Worm (Caenorhabditis elegans): ENCODE results near the gene K08C7.6.

The K08C7.6 gene

DNA sequence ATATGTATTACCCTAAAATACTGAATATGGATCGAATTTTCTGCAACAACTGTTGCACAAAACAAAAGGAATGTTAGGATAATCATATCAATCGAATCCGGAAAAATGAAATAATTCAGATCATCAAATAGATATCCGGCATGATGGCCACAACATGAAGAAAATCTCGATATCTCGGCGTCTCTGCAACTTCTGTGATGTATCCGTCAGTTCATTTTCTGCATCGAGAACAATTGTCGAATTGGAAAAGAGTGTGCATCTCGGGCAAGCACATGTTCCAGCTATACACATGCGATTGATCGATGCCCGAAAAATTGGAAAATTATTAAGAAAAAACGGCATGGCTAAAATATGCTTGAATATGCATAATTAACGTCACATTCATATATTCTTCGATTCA is at the start of gene K08C7.6, which contains the start of gene R102.1:
Gene K08C7.6 (minus strand): TSS at position 101 of the 400 bp plus-strand sequence.
Gene R102.1 (plus strand): TSS at position 291 of the 400 bp plus-strand sequence.
- TF ChIP-seq tra-1 (GFP tag; IDR thresholded peaks at IDR 0.05) (no peak), F26F4.8 (GFP tag; conservative IDR thresholded peaks at IDR 0.05) (no peak), hmg-1.1 (GFP tag; IDR thresholded peaks at IDR 0.05) (no peak), hlh-11 (tag; optimal IDR thresholded peaks at IDR 0.05) (no peak), T26A8.4 (GFP tag; IDR thresholded peaks at IDR 0.05) (no peak), snpc-4 (tag; optimal IDR thresholded peaks at IDR 0.05) (no peak), mdl-1 (tag; optimal IDR thresholded peaks at IDR 0.05) (no peak), Y5F2A.4 (GFP tag; optimal IDR thresholded peaks at IDR 0.05) (no peak), nhr-10 (tag; optimal IDR thresholded peaks at IDR 0.05) (no peak), mes-2 (tag; optimal IDR thresholded peaks at IDR 0.05; ENCODE audit: poor library complexity, severe bottlenecking) (no peak), nhr-77 (tag; optimal IDR thresholded peaks at IDR 0.05) (no peak), F10B5.3 (tag; optimal IDR thresholded peaks at IDR 0.05) (no peak), ctbp-1 (GFP tag; IDR thresholded peaks at IDR 0.05) (no peak), ZK337.2 (GFP tag; IDR thresholded peaks at IDR 0.05) (no peak), daf-12 (tag; optimal IDR thresholded peaks at IDR 0.05) (no peak), arid-1 (GFP tag; conservative IDR thresholded peaks at IDR 0.05) (no peak), spr-1 (tag; optimal IDR thresholded peaks at IDR 0.05) (no peak), set-16 (GFP tag; IDR thresholded peaks at IDR 0.05) (no peak)

DNA sequence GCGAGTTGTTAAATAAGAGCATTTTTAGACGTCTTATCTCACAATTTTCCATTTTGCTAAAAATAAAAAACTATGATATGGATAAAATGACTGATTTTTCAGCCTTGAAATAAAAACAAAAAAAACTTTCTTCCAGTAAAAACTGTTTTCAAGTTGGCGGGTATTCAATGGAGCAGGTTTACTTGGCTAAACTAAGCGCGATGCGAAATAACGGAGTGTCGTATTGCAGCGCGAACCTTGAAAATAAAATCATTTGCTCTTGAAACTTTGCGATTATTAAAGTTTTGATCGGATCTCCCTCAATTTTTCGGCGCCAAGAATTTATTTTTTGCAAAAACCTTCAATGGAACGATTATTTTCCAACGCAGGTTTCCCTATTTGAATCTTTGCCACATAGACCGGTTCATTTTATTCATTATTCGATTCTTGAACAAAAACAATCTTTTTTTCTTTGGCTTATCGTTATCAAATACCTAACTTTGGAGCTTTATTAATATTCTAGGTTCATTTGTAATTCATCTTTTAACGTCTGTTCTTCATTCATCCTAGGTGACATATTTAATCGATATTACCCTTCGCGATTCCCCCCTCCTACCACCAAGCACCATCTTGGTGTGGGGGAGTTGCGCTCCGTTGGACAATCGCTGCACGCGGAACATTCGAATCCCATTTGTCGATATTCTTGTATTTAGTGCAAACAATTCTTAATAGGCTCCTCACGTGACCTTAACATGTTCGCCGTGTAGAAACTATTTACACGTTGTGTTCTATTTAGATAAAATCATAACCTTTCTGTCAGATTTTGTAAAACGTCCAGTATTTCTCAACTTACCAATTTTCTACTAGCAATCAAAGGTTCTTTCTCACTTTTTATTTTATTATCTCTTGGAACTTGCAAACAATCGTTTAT is 49.1 kb upstream of the K08C7.6 start, which contains the start of the genes orc-5 and cyb-1:
Gene orc-5 (minus strand): TSS at position 62 of the 910 bp plus-strand sequence.
Gene cyb-1 (plus strand): TSS at position 690 of the 910 bp plus-strand sequence.
- TF ChIP-seq Y75B8A.6 (GFP tag; IDR thresholded peaks at IDR 0.05) (no peak), nhr-6 (tag; optimal IDR thresholded peaks at IDR 0.05) (peak; percentile 67), skn-1 (tag; optimal IDR thresholded peaks at IDR 0.05) (no peak), dpl-1 (GFP tag; optimal IDR thresholded peaks at IDR 0.05) (peak; percentile 96), aha-1 (tag) (peak; percentile 94), mxl-2 (GFP tag; conservative IDR thresholded peaks at IDR 0.05) (no peak), arid-1 (GFP tag; conservative IDR thresholded peaks at IDR 0.05) (no peak), unc-62 (GFP tag; optimal IDR thresholded peaks at IDR 0.05 in 1 of 2) (peak in 1 of 2 experiments; percentile 92), unc-62 (tag; optimal IDR thresholded peaks at IDR 0.05) (no peak), nhr-111 (GFP tag; optimal IDR thresholded peaks at IDR 0.05) (no peak), attf-4 (tag; optimal IDR thresholded peaks at IDR 0.05) (no peak), mes-2 (tag; optimal IDR thresholded peaks at IDR 0.05; ENCODE audit: poor library complexity, severe bottlenecking) (peak; percentile 87), unc-130 (GFP tag; optimal IDR thresholded peaks at IDR 0.05) (peak; percentile 0), hmg-1.1 (GFP tag; IDR thresholded peaks at IDR 0.05) (peak; percentile 51), hlh-30 (tag; optimal IDR thresholded peaks at IDR 0.05; ENCODE audit: insufficient read depth) (peak; percentile 72), hlh-11 (tag; optimal IDR thresholded peaks at IDR 0.05) (peak; percentile 9), lin-15B (tag; optimal IDR thresholded peaks at IDR 0.05) (peak; percentile 39), mdl-1 (tag; optimal IDR thresholded peaks at IDR 0.05) (peak in 1 of 2 experiments; percentile 8), ces-1 (GFP tag; optimal IDR thresholded peaks at IDR 0.05) (no peak), madf-9 (GFP tag; conservative IDR thresholded peaks at IDR 0.05) (no peak), T20F7.1 (GFP tag; optimal IDR thresholded peaks at IDR 0.05) (peak; percentile 99), Y48G9A.11 (GFP tag; IDR thresholded peaks at IDR 0.05) (peak; percentile 91), nhr-102 (tag; optimal IDR thresholded peaks at IDR 0.05) (no peak), dmd-6 (GFP tag; IDR thresholded peaks at IDR 0.05) (peak; percentile 22; the same call in 1 of the 2 replicates), daf-16 (GFP tag; optimal IDR thresholded peaks at IDR 0.05) (no peak), daf-16 (tag; optimal IDR thresholded peaks at IDR 0.05) (peak; percentile 44), lsy-2 (tag; optimal IDR thresholded peaks at IDR 0.05) (peak in 1 of 2 experiments; percentile 85), nhr-28 (tag; optimal IDR thresholded peaks at IDR 0.05) (no peak), dmd-9 (GFP tag; IDR thresholded peaks at IDR 0.05) (no peak), D1046.2 (GFP tag; IDR thresholded peaks at IDR 0.05) (no peak), lin-13 (GFP tag; optimal IDR thresholded peaks at IDR 0.05) (peak; percentile 21)

Data from whole organism, L4 larva.